Worm (Caenorhabditis elegans): ENCODE data around the gene K04C1.2.
A peak's percentile ranks its signal among the peaks of the same experiment; 100 is the strongest.

K04C1.2 gene

DNA sequence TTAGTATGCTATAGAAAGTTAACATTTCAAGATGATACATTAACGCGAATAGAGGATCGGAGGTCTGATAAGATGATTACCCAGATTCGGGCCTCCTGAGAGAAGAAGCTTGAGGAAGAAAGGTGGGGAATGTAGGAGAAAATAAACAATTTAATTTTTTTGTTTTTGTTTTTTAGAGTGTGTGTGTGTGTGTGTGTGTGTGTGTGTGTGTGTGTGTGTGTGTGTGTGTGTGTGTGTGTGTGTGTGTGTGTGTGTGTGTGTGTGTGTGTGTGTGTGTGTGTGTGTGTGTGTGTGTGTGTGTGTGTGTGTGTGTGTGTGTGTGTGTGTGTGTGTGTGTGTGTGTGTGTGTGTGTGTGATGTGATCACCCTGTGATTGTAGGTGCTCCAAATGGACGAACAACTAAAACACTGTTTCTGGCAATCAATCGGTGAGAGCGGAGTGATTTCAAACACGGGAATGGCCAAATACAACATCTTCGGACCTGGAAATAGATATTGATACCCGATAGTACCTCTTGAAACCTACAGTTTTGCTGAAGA lies 9.1 kb upstream of the K04C1.2 start:
- TF ChIP-seq M03D4.4 (tag; optimal IDR thresholded peaks at IDR 0.05) (peak; percentile 47), cnd-1 (tag; optimal IDR thresholded peaks at IDR 0.05) (peak; percentile 33), sptf-1 (tag; optimal IDR thresholded peaks at IDR 0.05) (peak; percentile 73), mls-2 (tag; optimal IDR thresholded peaks at IDR 0.05) (peak; percentile 23), drap-1 (GFP tag; optimal IDR thresholded peaks at IDR 0.05) (peak; percentile 36), sem-2 (GFP tag; optimal IDR thresholded peaks at IDR 0.05) (peak; percentile 18), bed-3 (GFP tag; optimal IDR thresholded peaks at IDR 0.05) (peak; percentile 33)

- TF ChIP-seq hlh-1 (tag; optimal IDR thresholded peaks at IDR 0.05) (no peak), bed-3 (GFP tag; optimal IDR thresholded peaks at IDR 0.05) (no peak), zip-8 (tag; optimal IDR thresholded peaks at IDR 0.05) (no peak), drap-1 (GFP tag; optimal IDR thresholded peaks at IDR 0.05) (no peak), cnd-1 (tag; optimal IDR thresholded peaks at IDR 0.05) (no peak), nhr-12 (tag; optimal IDR thresholded peaks at IDR 0.05) (no peak), nhr-76 (tag; optimal IDR thresholded peaks at IDR 0.05) (no peak), elt-3 (tag; optimal IDR thresholded peaks at IDR 0.05) (no peak)
Observed at ce11 chrX:14231987-14232386, 6.5 kb upstream of the K04C1.2 start.

ce11 chrX:14234366-14234765 lies 4.1 kb upstream of the K04C1.2 start, which contains the start of gene srg-36:
Gene srg-36, minus strand, starts transcription at chrX:14234466.
- TF ChIP-seq unc-120 (tag; optimal IDR thresholded peaks at IDR 0.05; ENCODE audit: poor library complexity, severe bottlenecking), result no peak
- no peak for TF ChIP-seq elt-1 (tag; optimal IDR thresholded peaks at IDR 0.05; ENCODE audit: borderline replicate concordance, insufficient read depth)
- no peak for TF ChIP-seq lsy-2 (tag; optimal IDR thresholded peaks at IDR 0.05)
- TF ChIP-seq tbx-8 (GFP tag; optimal IDR thresholded peaks at IDR 0.05), result no peak
- TF ChIP-seq unc-39 (tag; optimal IDR thresholded peaks at IDR 0.05), result no peak
- no peak for TF ChIP-seq ces-1 (GFP tag; optimal IDR thresholded peaks at IDR 0.05)
- TF ChIP-seq ceh-43 (GFP tag; optimal IDR thresholded peaks at IDR 0.05), result no peak
- no peak for TF ChIP-seq sptf-1 (tag; optimal IDR thresholded peaks at IDR 0.05)
- TF ChIP-seq ztf-11 (tag; optimal IDR thresholded peaks at IDR 0.05), result no peak
- no peak for TF ChIP-seq M03D4.4 (tag; optimal IDR thresholded peaks at IDR 0.05)
- no peak for TF ChIP-seq zip-8 (tag; optimal IDR thresholded peaks at IDR 0.05)
- no peak for TF ChIP-seq nhr-237 (tag; optimal IDR thresholded peaks at IDR 0.05)
- TF ChIP-seq sem-2 (GFP tag; optimal IDR thresholded peaks at IDR 0.05), result no peak
- no peak for TF ChIP-seq unc-62 (GFP tag; optimal IDR thresholded peaks at IDR 0.05)
- TF ChIP-seq cnd-1 (tag; optimal IDR thresholded peaks at IDR 0.05), result no peak

DNA sequence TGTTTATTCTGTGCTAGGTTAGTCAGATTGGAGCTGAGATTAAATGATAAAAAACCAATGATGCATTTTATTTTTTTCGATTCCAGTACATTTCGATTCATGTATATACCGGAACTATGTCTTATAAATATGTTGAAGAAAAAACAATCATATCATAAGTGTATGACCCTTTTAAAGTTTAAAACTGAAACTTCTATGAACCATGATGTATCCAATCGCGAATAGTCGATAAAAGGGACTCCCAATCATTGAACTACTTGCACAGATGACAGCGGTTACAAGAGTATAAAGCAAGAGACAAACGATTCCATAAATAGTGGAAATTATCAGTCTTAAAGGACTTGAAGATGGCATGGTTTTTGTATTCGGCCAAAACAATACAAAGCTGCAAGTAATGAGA lies 3.6 kb upstream of the K04C1.2 start, which contains the start of gene srg-37:
TSS of gene srg-37 (minus strand) at position 101 of the 400 bp plus-strand sequence.
- no peak for TF ChIP-seq drap-1 (GFP tag; optimal IDR thresholded peaks at IDR 0.05)
- no peak for TF ChIP-seq nhr-12 (tag; optimal IDR thresholded peaks at IDR 0.05)
- no peak for TF ChIP-seq lsy-2 (tag; optimal IDR thresholded peaks at IDR 0.05)
- no peak for TF ChIP-seq elt-3 (tag; optimal IDR thresholded peaks at IDR 0.05)
- TF ChIP-seq ceh-83 (GFP tag; optimal IDR thresholded peaks at IDR 0.05), result no peak

DNA sequence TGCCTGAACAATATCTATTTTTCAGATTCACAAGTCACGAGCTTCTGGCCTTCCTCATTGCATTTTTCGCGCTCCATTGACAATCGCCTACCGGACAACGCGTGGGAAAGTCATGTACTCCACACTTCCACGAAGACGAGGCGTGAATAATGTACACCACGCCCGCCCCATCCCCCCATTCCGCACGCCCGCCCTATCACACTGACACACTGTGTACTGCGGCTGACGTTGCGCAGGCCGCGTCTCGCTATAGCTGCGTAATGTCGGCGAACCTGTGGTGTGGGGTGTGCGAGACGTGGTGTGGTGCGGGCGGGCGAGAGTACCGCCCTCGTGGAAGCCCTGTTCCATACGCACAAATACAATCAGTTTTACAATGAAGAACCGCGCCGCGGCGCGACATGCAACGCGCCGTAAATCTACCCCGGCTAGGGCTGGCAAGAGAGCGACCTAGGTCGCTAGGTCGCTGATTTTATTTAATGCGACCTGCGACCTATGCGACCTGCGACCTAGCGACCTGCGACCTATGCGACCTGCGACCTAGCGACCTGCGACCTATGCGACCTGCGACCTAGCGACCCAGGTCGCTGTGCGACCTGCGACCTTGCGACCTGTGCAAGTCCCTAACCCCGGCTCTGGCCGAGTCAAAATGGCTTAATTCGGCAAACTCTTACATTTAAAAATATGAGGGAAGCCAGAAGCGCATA lies 2.2 kb upstream of the K04C1.2 start:
- no peak for TF ChIP-seq elt-1 (tag; optimal IDR thresholded peaks at IDR 0.05; ENCODE audit: borderline replicate concordance, insufficient read depth)
- no peak for TF ChIP-seq snpc-4 (tag; optimal IDR thresholded peaks at IDR 0.05)
- no peak for TF ChIP-seq nhr-2 (tag; optimal IDR thresholded peaks at IDR 0.05)
- TF ChIP-seq sptf-1 (tag; optimal IDR thresholded peaks at IDR 0.05), result peak; percentile 27
- TF ChIP-seq unc-62 (GFP tag; optimal IDR thresholded peaks at IDR 0.05), result no peak
- no peak for TF ChIP-seq M03D4.4 (tag; optimal IDR thresholded peaks at IDR 0.05)
- no peak for TF ChIP-seq lin-32 (GFP tag; optimal IDR thresholded peaks at IDR 0.05)
- TF ChIP-seq nhr-12 (tag; optimal IDR thresholded peaks at IDR 0.05), result no peak

- TF ChIP-seq snpc-4 (tag; optimal IDR thresholded peaks at IDR 0.05), result no peak
- no peak for TF ChIP-seq hlh-1 (tag; optimal IDR thresholded peaks at IDR 0.05)
- TF ChIP-seq pha-4 (tag; optimal IDR thresholded peaks at IDR 0.05), result no peak
- TF ChIP-seq M03D4.4 (tag; optimal IDR thresholded peaks at IDR 0.05), result no peak
- no peak for TF ChIP-seq ztf-11 (tag; optimal IDR thresholded peaks at IDR 0.05)
- no peak for TF ChIP-seq elt-1 (tag; optimal IDR thresholded peaks at IDR 0.05; ENCODE audit: borderline replicate concordance, insufficient read depth)
- no peak for TF ChIP-seq mep-1 (tag; optimal IDR thresholded peaks at IDR 0.05)
Observed at ce11 chrX:14240205-14240604, 1.7 kb downstream of the K04C1.2 start.
